Fruit fly (Drosophila melanogaster) whole organism, embryonic: ENCODE results near the gene fwe.

ENCODE experiments used
- Abd-B ChIP-seq: fragments of 200-800 bp; sonication (Bioruptor generic); optimal IDR thresholded peaks from 2 replicates; lab custom pipeline; 2018; ENCODE audit warnings: missing biosample characterization, mild to moderate bottlenecking, missing genetic modification characterization, moderate library complexity
- Adf1 ChIP-seq: fragments of 200-800 bp; sonication (Bioruptor generic); IDR thresholded peaks from 2 replicates; pipeline ENCODE4 v1.3.6; 2022; ENCODE audit warnings: missing biosample characterization, missing genetic modification characterization
- Atf3 ChIP-seq: fragments of 200-800 bp; sonication (Bioruptor generic); optimal IDR thresholded peaks from 3 replicates; lab custom pipeline; 2016; ENCODE audit warnings: missing biosample characterization, missing genetic modification characterization
- Atf6 ChIP-seq: fragments of 200-800 bp; sonication (Bioruptor generic); IDR thresholded peaks from 2 replicates; pipeline ENCODE4 v1.3.6; 2022; ENCODE audit warnings: missing biosample characterization, missing genetic modification characterization
- CG10462 ChIP-seq: fragments of 200-800 bp; sonication (Bioruptor generic); optimal IDR thresholded peaks from 2 replicates; lab custom pipeline; 2016; ENCODE audit warnings: missing biosample characterization, missing genetic modification characterization
- CG12155 ChIP-seq: fragments of 200-800 bp; sonication (Bioruptor generic); optimal IDR thresholded peaks from 3 replicates; lab custom pipeline; 2016; ENCODE audit warnings: missing biosample characterization, missing genetic modification characterization
- CG12299 ChIP-seq: fragments of 200-800 bp; sonication (Bioruptor generic); optimal IDR thresholded peaks from 2 replicates; lab custom pipeline; 2018; ENCODE audit warnings: missing biosample characterization, mild to moderate bottlenecking, missing genetic modification characterization
- CG17385 ChIP-seq: fragments of 200-800 bp; sonication (Bioruptor generic); optimal IDR thresholded peaks from 3 replicates; lab custom pipeline; 2018; ENCODE audit warnings: missing biosample characterization, mild to moderate bottlenecking, missing genetic modification characterization
- CG32772 ChIP-seq: fragments of 200-800 bp; sonication (Bioruptor generic); IDR thresholded peaks from 2 replicates; pipeline ENCODE4 v1.3.6; 2022; ENCODE audit warnings: missing biosample characterization, missing genetic modification characterization
- CG3847 ChIP-seq: fragments of 200-800 bp; sonication (Bioruptor generic); IDR thresholded peaks from 2 replicates; pipeline ENCODE4 v1.3.6; 2022; ENCODE audit warnings: missing biosample characterization, missing genetic modification characterization
- CG8359 ChIP-seq: fragments of 200-800 bp; sonication (Bioruptor generic); optimal IDR thresholded peaks from 2 replicates; lab custom pipeline; 2017; ENCODE audit warnings: missing biosample characterization, mild to moderate bottlenecking, missing genetic modification characterization, borderline replicate concordance
- CG8765 ChIP-seq: fragments of 200-800 bp; sonication (Bioruptor generic); IDR thresholded peaks from 2 replicates; pipeline ENCODE4 v1.3.6; 2022; ENCODE audit warnings: missing biosample characterization, missing genetic modification characterization
- CG9215 ChIP-seq: fragments of 200-800 bp; sonication (Bioruptor generic); IDR thresholded peaks from 2 replicates; pipeline ENCODE4 v1.3.6; 2022; ENCODE audit warnings: missing biosample characterization, missing genetic modification characterization
- CG9727 ChIP-seq: fragments of 200-800 bp; sonication (Bioruptor generic); optimal IDR thresholded peaks from 3 replicates; lab custom pipeline; 2017; ENCODE audit warnings: missing biosample characterization, mild to moderate bottlenecking, missing genetic modification characterization
- D ChIP-seq, 2 experiments: fragments of 200-800 bp in 1 of 2; fragments of >200 bp in 1 of 2; sonication (Bioruptor generic) in 1 of 2; optimal IDR thresholded peaks; 2 replicates in 1 of 2; 3 replicates in 1 of 2; lab custom pipeline; 2017; ENCODE audit warnings: mild to moderate bottlenecking in 1 of 2, missing biosample characterization in 1 of 2, missing genetic modification characterization in 1 of 2, missing genetic modification reagents in 1 of 2
- Dref ChIP-seq: fragments of 200-800 bp; sonication (Bioruptor generic); IDR thresholded peaks from 2 replicates; pipeline ENCODE4 v1.3.6; 2022; ENCODE audit warnings: missing biosample characterization, missing genetic modification characterization
- Elba2 ChIP-seq: fragments of 200-800 bp; sonication (Bioruptor generic); optimal IDR thresholded peaks from 3 replicates; lab custom pipeline; 2016; ENCODE audit warnings: missing biosample characterization, missing genetic modification characterization
- Ets97D ChIP-seq: fragments of 200-800 bp; sonication (Bioruptor generic); optimal IDR thresholded peaks from 3 replicates; lab custom pipeline; 2016; ENCODE audit warnings: missing biosample characterization, missing genetic modification characterization
- HHEX ChIP-seq: fragments of 200-800 bp; sonication (Bioruptor generic); optimal IDR thresholded peaks from 3 replicates; lab custom pipeline; 2017; ENCODE audit warnings: missing biosample characterization, mild to moderate bottlenecking, missing genetic modification characterization, missing genetic modification reagents
- Hr39 ChIP-seq: fragments of >200 bp; optimal IDR thresholded peaks from 2 replicates; lab custom pipeline; 2017
- Med ChIP-seq: fragments of 200-800 bp; sonication (Bioruptor generic); peaks from one replicate; lab custom pipeline; 2016; ENCODE audit warnings: missing biosample characterization, missing genetic modification characterization, mild to moderate bottlenecking, inconsistent platforms, moderate library complexity
- Sry-β ChIP-seq: fragments of 200-800 bp; sonication (Bioruptor generic); optimal IDR thresholded peaks from 2 replicates; lab custom pipeline; 2018; ENCODE audit warnings: missing biosample characterization, mild to moderate bottlenecking, missing genetic modification characterization, moderate library complexity
- Sry-δ ChIP-seq: fragments of 200-800 bp; sonication (Bioruptor generic); optimal IDR thresholded peaks from 2 replicates; lab custom pipeline; 2016; ENCODE audit warnings: missing biosample characterization, missing genetic modification characterization
- TFAM ChIP-seq: fragments of 200-800 bp; sonication (Bioruptor generic); optimal IDR thresholded peaks from 2 replicates; lab custom pipeline; 2017; ENCODE audit warnings: missing biosample characterization, missing genetic modification characterization, inconsistent platforms
- Usf ChIP-seq: fragments of 200-800 bp; sonication (Bioruptor generic); optimal IDR thresholded peaks from 2 replicates; lab custom pipeline; 2017; ENCODE audit warnings: missing genotype, missing biosample characterization, missing genetic modification characterization
- Vsx1 ChIP-seq: fragments of 200-800 bp; sonication (Bioruptor generic); optimal IDR thresholded peaks from 2 replicates; lab custom pipeline; 2017; ENCODE audit warnings: missing biosample characterization, mild to moderate bottlenecking, missing genetic modification characterization, missing genetic modification reagents
- ara ChIP-seq: fragments of 200-800 bp; sonication (Bioruptor generic); IDR thresholded peaks from 2 replicates; pipeline ENCODE4 v1.3.6; 2022; ENCODE audit warnings: missing biosample characterization, missing genetic modification characterization
- ato ChIP-seq: fragments of 200-800 bp; sonication (Bioruptor generic); IDR thresholded peaks from 2 replicates; pipeline ENCODE4 v1.3.6; 2022; ENCODE audit warnings: missing biosample characterization, missing genetic modification characterization; ENCODE audit not compliant: partially characterized antibody
- bcd ChIP-seq: fragments of 200-800 bp; sonication (Bioruptor generic); optimal IDR thresholded peaks from 2 replicates; lab custom pipeline; 2017; ENCODE audit warnings: missing biosample characterization, mild to moderate bottlenecking, missing genetic modification characterization
- cas ChIP-seq: fragments of 200-800 bp; sonication (Bioruptor generic); IDR thresholded peaks from 2 replicates; pipeline ENCODE4 v1.3.6; 2022; ENCODE audit warnings: missing biosample characterization, missing genetic modification characterization
- cato ChIP-seq: fragments of 200-800 bp; sonication (Bioruptor generic); optimal IDR thresholded peaks from 2 replicates; lab custom pipeline; 2016; ENCODE audit warnings: missing biosample characterization, missing genetic modification characterization, borderline replicate concordance
- chif ChIP-seq, 2 experiments: fragments of 200-800 bp; sonication (Bioruptor generic); optimal IDR thresholded peaks; 3 replicates each; lab custom pipeline; 2016; ENCODE audit warnings: missing biosample characterization in 2 of 2, missing genetic modification characterization in 2 of 2
- crp ChIP-seq, 2 experiments: fragments of 200-800 bp; sonication (Bioruptor generic); optimal IDR thresholded peaks; 2 replicates in 1 of 2; 3 replicates in 1 of 2; lab custom pipeline; 2017; ENCODE audit warnings: missing biosample characterization in 2 of 2, missing genetic modification characterization in 2 of 2, mild to moderate bottlenecking in 1 of 2, moderate library complexity in 1 of 2
- dati ChIP-seq: fragments of 200-800 bp; sonication (Bioruptor generic); IDR thresholded peaks from 2 replicates; pipeline ENCODE4 v1.3.6; 2022; ENCODE audit warnings: missing biosample characterization, missing genetic modification characterization
- disco-r ChIP-seq: fragments of 200-800 bp; sonication (Bioruptor generic); optimal IDR thresholded peaks from 2 replicates; lab custom pipeline; 2016; ENCODE audit warnings: missing biosample characterization, missing genetic modification characterization
- insv ChIP-seq, 2 experiments: fragments of 200-800 bp; sonication (Bioruptor generic); optimal IDR thresholded peaks; 3 replicates each; lab custom pipeline; 2016 to 2018; ENCODE audit warnings: missing biosample characterization in 2 of 2, missing genetic modification characterization in 2 of 2
- jing ChIP-seq: fragments of 200-800 bp; sonication (Bioruptor generic); optimal IDR thresholded peaks from 2 replicates; lab custom pipeline; 2018; ENCODE audit warnings: missing biosample characterization, mild to moderate bottlenecking, missing genetic modification characterization
- jumu ChIP-seq: fragments of 200-800 bp; sonication (Bioruptor generic); optimal IDR thresholded peaks from 3 replicates; lab custom pipeline; 2016; ENCODE audit warnings: missing biosample characterization, missing genetic modification characterization
- lov ChIP-seq, 2 experiments: fragments of 200-800 bp in 1 of 2; fragments of >200 bp in 1 of 2; sonication (Bioruptor generic) in 1 of 2; IDR thresholded peaks in 1 of 2; optimal IDR thresholded peaks in 1 of 2; 2 replicates in 1 of 2; 3 replicates in 1 of 2; pipeline versions ENCODE4 v1.3.6 to Lab custom; 2017 to 2022; ENCODE audit warnings: missing biosample characterization in 1 of 2, missing genetic modification characterization in 1 of 2
- maf-S ChIP-seq: fragments of 200-800 bp; sonication (Bioruptor generic); optimal IDR thresholded peaks from 2 replicates; lab custom pipeline; 2016; ENCODE audit warnings: missing biosample characterization, missing genetic modification characterization
- mld ChIP-seq: fragments of 200-800 bp; sonication (Bioruptor generic); IDR thresholded peaks from 3 replicates; pipeline ENCODE4 v1.3.6; 2022; ENCODE audit warnings: missing biosample characterization, missing genetic modification characterization; ENCODE audit not compliant: partially characterized antibody
- prd ChIP-seq, 3 experiments: fragments of >200 bp in 2 of 3; fragments of 200-800 bp in 1 of 3; sonication (Bioruptor generic) in 1 of 3; optimal IDR thresholded peaks in 2 of 3; IDR thresholded peaks in 1 of 3; 2 replicates in 2 of 3; 3 replicates in 1 of 3; pipeline versions ENCODE4 v1.3.6 to Lab custom; 2017 to 2022; ENCODE audit warnings: missing biosample characterization in 1 of 3, missing genetic modification characterization in 1 of 3
- repo ChIP-seq: fragments of 200-800 bp; sonication (Bioruptor generic); optimal IDR thresholded peaks from 2 replicates; lab custom pipeline; 2016; ENCODE audit warnings: missing biosample characterization, missing genetic modification characterization
- ro ChIP-seq: fragments of 200-800 bp; sonication (Bioruptor generic); IDR thresholded peaks from 2 replicates; pipeline ENCODE4 v1.3.6; 2022; ENCODE audit warnings: missing biosample characterization, missing genetic modification characterization
- tna ChIP-seq: fragments of 200-800 bp; sonication (Bioruptor generic); IDR thresholded peaks from 2 replicates; pipeline ENCODE4 v1.3.6; 2022; ENCODE audit warnings: missing biosample characterization, missing genetic modification characterization; ENCODE audit not compliant: partially characterized antibody
- ttk ChIP-seq: fragments of 200-800 bp; sonication (Bioruptor generic); IDR thresholded peaks from 2 replicates; pipeline ENCODE4 v2.1.2; 2022; ENCODE audit warnings: missing biosample characterization, missing genetic modification characterization
- unpg ChIP-seq: fragments of 200-800 bp; sonication (Bioruptor generic); optimal IDR thresholded peaks from 3 replicates; lab custom pipeline; 2018; ENCODE audit warnings: missing biosample characterization, mild to moderate bottlenecking, missing genetic modification characterization, moderate library complexity
- vnd ChIP-seq: fragments of 200-800 bp; sonication (Bioruptor generic); IDR thresholded peaks from 3 replicates; pipeline ENCODE4 v1.3.6; 2022; ENCODE audit warnings: missing biosample characterization, missing genetic modification characterization; ENCODE audit not compliant: partially characterized antibody
- wek ChIP-seq: fragments of 200-800 bp; sonication (Bioruptor generic); optimal IDR thresholded peaks from 3 replicates; lab custom pipeline; 2018; ENCODE audit warnings: missing biosample characterization, mild to moderate bottlenecking, missing genetic modification characterization, moderate library complexity
- wor ChIP-seq: fragments of 200-800 bp; sonication (Bioruptor generic); IDR thresholded peaks from 2 replicates; pipeline ENCODE4 v1.3.6; 2022; ENCODE audit warnings: missing biosample characterization, missing genetic modification characterization

Gene fwe

DNA sequence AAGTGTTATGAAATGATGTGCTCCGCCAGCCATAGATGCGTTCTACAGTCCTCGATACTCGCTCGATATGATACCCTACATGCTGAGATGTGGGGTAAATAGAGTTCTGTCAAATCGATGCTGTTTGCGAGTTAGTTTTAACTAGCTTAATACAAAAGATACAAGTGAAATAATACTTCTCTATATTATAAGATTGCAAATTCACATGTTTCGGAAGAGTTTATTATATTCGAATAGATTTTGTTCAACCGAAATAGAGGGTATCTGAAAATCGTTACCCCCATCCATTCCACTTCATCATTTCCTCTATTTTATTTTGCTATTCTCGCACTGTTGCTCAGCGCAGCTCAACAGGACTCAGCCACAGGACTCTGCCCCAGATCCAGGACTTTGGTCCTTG, 21.9 kb downstream of the fwe start (continued):
- TF ChIP-seq D (optimal IDR thresholded peaks at IDR 0.05; lab: Kevin White, UChicago), result no peak
- peak; percentile 25 for TF ChIP-seq D (GFP tag; optimal IDR thresholded peaks at IDR 0.05; lab: Kevin White, UChicago)
- 0 out of 2 replicates have a peak, but pooled peaks have one; percentile 16 for TF ChIP-seq CG3847 (GFP tag; lab: Robert Waterston, UW)
- no peak for TF ChIP-seq dati (GFP tag; lab: Robert Waterston, UW)
- no peak for TF ChIP-seq CG12299
- TF ChIP-seq CG12155 (GFP tag; lab: Kevin White, UChicago), result no peak
- TF ChIP-seq prd (optimal IDR thresholded peaks at IDR 0.05; lab: Kevin White, UChicago), result no peak
- TF ChIP-seq prd (GFP tag; IDR thresholded peaks at IDR 0.05; lab: Robert Waterston, UW), result peak; percentile 79
- peak; percentile 67 for TF ChIP-seq Med (GFP tag; lab: Kevin White, UChicago)
- peak; percentile 12 for TF ChIP-seq CG10462
- TF ChIP-seq ttk (GFP tag; lab: Robert Waterston, UW), result no peak
- no peak for TF ChIP-seq vnd (GFP tag; lab: Robert Waterston, UW)
- TF ChIP-seq cas (GFP tag; lab: Robert Waterston, UW), result no peak
- TF ChIP-seq HHEX (GFP tag; lab: Kevin White, UChicago), result no peak
- TF ChIP-seq Ets97D, result no peak
- no peak for TF ChIP-seq CG9215 (GFP tag; lab: Robert Waterston, UW)
- TF ChIP-seq repo (GFP tag; lab: Kevin White, UChicago), result no peak
- no peak for TF ChIP-seq CG32772
- TF ChIP-seq Atf3 (GFP tag; lab: Kevin White, UChicago), result peak; percentile 20
- no peak for TF ChIP-seq lov (optimal IDR thresholded peaks at IDR 0.05; lab: Kevin White, UChicago)
- TF ChIP-seq lov (GFP tag; IDR thresholded peaks at IDR 0.05; lab: Robert Waterston, UW), result no peak
- TF ChIP-seq Adf1 (GFP tag; lab: Robert Waterston, UW), result no peak
- TF ChIP-seq CG8359, result no peak
- TF ChIP-seq TFAM, result no peak
- TF ChIP-seq wek, result no peak
- TF ChIP-seq crp (GFP tag; optimal IDR thresholded peaks at IDR 0.05; lab: Kevin White, UChicago), result no peak
- TF ChIP-seq Elba2 (GFP tag; lab: Kevin White, UChicago), result peak; percentile 17
- TF ChIP-seq cato (GFP tag; lab: Kevin White, UChicago), result no peak
- TF ChIP-seq ara (GFP tag; lab: Robert Waterston, UW), result no peak
- TF ChIP-seq Sry-δ (GFP tag; lab: Kevin White, UChicago), result no peak
- TF ChIP-seq mld (GFP tag; lab: Robert Waterston, UW), result no peak
- TF ChIP-seq CG9727 (GFP tag; lab: Kevin White, UChicago), result peak; percentile 79
- no peak for TF ChIP-seq Dref (GFP tag; lab: Robert Waterston, UW)
- peak; percentile 74 for TF ChIP-seq CG8765
- no peak for TF ChIP-seq tna (GFP tag; lab: Robert Waterston, UW)
- TF ChIP-seq ro (GFP tag; lab: Robert Waterston, UW), result no peak
- no peak for TF ChIP-seq Usf (GFP tag; lab: Kevin White, UChicago)
- TF ChIP-seq wor (GFP tag; lab: Robert Waterston, UW), result no peak
- no peak for TF ChIP-seq Vsx1 (GFP tag; lab: Kevin White, UChicago)
- TF ChIP-seq disco-r (GFP tag; lab: Kevin White, UChicago), result no peak
- TF ChIP-seq Sry-β, result no peak
- peak; percentile 45 for TF ChIP-seq bcd (GFP tag; lab: Kevin White, UChicago)
- peak; percentile 33 for TF ChIP-seq unpg (GFP tag; lab: Kevin White, UChicago)
- no peak for TF ChIP-seq ato
- peak; percentile 26 to 68 for TF ChIP-seq chif (GFP tag; optimal IDR thresholded peaks at IDR 0.05; lab: Kevin White, UChicago)
- no peak for TF ChIP-seq insv (GFP tag; optimal IDR thresholded peaks at IDR 0.05; lab: Kevin White, UChicago)
- TF ChIP-seq Atf6 (GFP tag; lab: Robert Waterston, UW), result peak; percentile 49; the same call in 1 of the 2 replicates
- TF ChIP-seq jing, result no peak
- no peak for TF ChIP-seq CG17385
- TF ChIP-seq maf-S (GFP tag; lab: Kevin White, UChicago), result no peak
- no peak for TF ChIP-seq jumu (GFP tag; lab: Kevin White, UChicago)
- no peak for TF ChIP-seq Hr39 (lab: Kevin White, UChicago)
- no peak for TF ChIP-seq Abd-B (GFP tag; lab: Kevin White, UChicago)
